Fruit fly (Drosophila melanogaster) whole organism, pupa: ENCODE measurements around the gene CG34452.

Source experiments
- CG10348 ChIP-seq: fragments of 200-800 bp; sonication (Bioruptor generic); IDR thresholded peaks from 2 replicates; pipeline ENCODE4 v1.3.6; 2022; ENCODE audit warnings: missing biosample characterization, missing genetic modification characterization
- CG12605 ChIP-seq: fragments of 200-800 bp; sonication (Bioruptor generic); IDR thresholded peaks from 2 replicates; pipeline ENCODE4 v1.3.6; 2022; ENCODE audit warnings: missing biosample characterization, missing genetic modification characterization
- CG13204 ChIP-seq: fragments of 200-800 bp; sonication (Bioruptor generic); optimal IDR thresholded peaks from 2 replicates; lab custom pipeline; 2018; ENCODE audit warnings: missing biosample characterization, mild to moderate bottlenecking, missing genetic modification characterization, moderate library complexity
- CG14655 ChIP-seq: fragments of 200-800 bp; sonication (Bioruptor generic); optimal IDR thresholded peaks from 3 replicates; lab custom pipeline; 2017; ENCODE audit warnings: mild to moderate bottlenecking, missing biosample characterization, missing genetic modification reagents, missing genetic modification characterization
- CG15710 ChIP-seq: fragments of 200-800 bp; sonication (Bioruptor generic); optimal IDR thresholded peaks from 2 replicates; lab custom pipeline; 2018; ENCODE audit warnings: missing biosample characterization, mild to moderate bottlenecking, missing genetic modification characterization, moderate library complexity
- CG17806 ChIP-seq: fragments of 200-800 bp; sonication (Bioruptor generic); optimal IDR thresholded peaks from 2 replicates; lab custom pipeline; 2018; ENCODE audit warnings: missing biosample characterization, mild to moderate bottlenecking, missing genetic modification characterization, moderate library complexity
- CG32121 ChIP-seq: fragments of 200-800 bp; sonication (Bioruptor generic); IDR thresholded peaks from 2 replicates; pipeline ENCODE4 v1.3.6; 2022; ENCODE audit warnings: missing biosample characterization, missing genetic modification characterization
- CG34367 ChIP-seq: fragments of 200-800 bp; sonication (Bioruptor generic); optimal IDR thresholded peaks from 2 replicates; lab custom pipeline; 2018; ENCODE audit warnings: missing biosample characterization, mild to moderate bottlenecking, missing genetic modification characterization
- CG4496 ChIP-seq: fragments of 200-800 bp; sonication (Bioruptor generic); IDR thresholded peaks from 3 replicates; pipeline ENCODE4 v1.3.6; 2022; ENCODE audit warnings: missing biosample characterization, missing genetic modification characterization
- CG8159 ChIP-seq: fragments of 200-800 bp; sonication (Bioruptor generic); optimal IDR thresholded peaks from 3 replicates; lab custom pipeline; 2018; ENCODE audit warnings: missing biosample characterization, mild to moderate bottlenecking, missing genetic modification characterization, moderate library complexity
- CG8301 ChIP-seq: fragments of 200-800 bp; sonication (Bioruptor generic); optimal IDR thresholded peaks from 2 replicates; lab custom pipeline; 2018; ENCODE audit warnings: missing biosample characterization, mild to moderate bottlenecking, missing genetic modification characterization
- CG9948 ChIP-seq: fragments of 200-800 bp; sonication (Bioruptor generic); optimal IDR thresholded peaks from 2 replicates; lab custom pipeline; 2018; ENCODE audit warnings: missing biosample characterization, mild to moderate bottlenecking, missing genetic modification characterization, moderate library complexity
- D1 ChIP-seq: fragments of 200-800 bp; sonication (Bioruptor generic); optimal IDR thresholded peaks from 2 replicates; lab custom pipeline; 2018; ENCODE audit warnings: missing biosample characterization, mild to moderate bottlenecking, missing genetic modification characterization, moderate library complexity
- EcR ChIP-seq: fragments of 200-800 bp; sonication (Bioruptor generic); optimal IDR thresholded peaks from 3 replicates; lab custom pipeline; 2019; ENCODE audit warnings: missing biosample characterization, missing genetic modification characterization, mild to moderate bottlenecking, moderate library complexity, missing genetic modification reagents
- Ets98B ChIP-seq: fragments of 200-800 bp; sonication (Bioruptor generic); IDR thresholded peaks from 2 replicates; pipeline ENCODE4 v1.3.6; 2022; ENCODE audit warnings: missing biosample characterization, missing genetic modification characterization
- Pif1A ChIP-seq: fragments of 200-800 bp; sonication (Bioruptor generic); optimal IDR thresholded peaks from 3 replicates; lab custom pipeline; 2016; ENCODE audit warnings: missing biosample characterization, missing genetic modification characterization
- Pif1B ChIP-seq: fragments of 200-800 bp; sonication (Bioruptor generic); optimal IDR thresholded peaks from 3 replicates; lab custom pipeline; 2016; ENCODE audit warnings: missing biosample characterization, missing genetic modification characterization
- Snoo ChIP-seq: fragments of 200-800 bp; sonication (Bioruptor generic); optimal IDR thresholded peaks from 3 replicates; lab custom pipeline; 2017; ENCODE audit warnings: missing biosample characterization, mild to moderate bottlenecking, missing genetic modification characterization, inconsistent platforms
- fd96Ca ChIP-seq: fragments of 200-800 bp; sonication (Bioruptor generic); IDR thresholded peaks from 3 replicates; pipeline ENCODE4 v1.3.6; 2022; ENCODE audit warnings: missing biosample characterization, missing genetic modification characterization
- gl ChIP-seq: fragments of 200-800 bp; sonication (Bioruptor generic); optimal IDR thresholded peaks from 2 replicates; lab custom pipeline; 2018; ENCODE audit warnings: missing biosample characterization, mild to moderate bottlenecking, missing genetic modification characterization
- rn ChIP-seq: fragments of 200-800 bp; sonication (Bioruptor generic); IDR thresholded peaks from 2 replicates; pipeline ENCODE4 v1.3.6; 2022; ENCODE audit warnings: missing biosample characterization, missing genetic modification characterization

The CG34452 gene

dm6 chr3L:15649561-15649960 is 38.1 kb downstream of the CG34452 start, which contains the start of the genes Eig71Ea and Eig71Eb:
Gene Eig71Ea, minus strand, starts transcription at chr3L:15649661.
Gene Eig71Eb, plus strand, starts transcription at chr3L:15649936.
- TF ChIP-seq CG17806 (tag; lab: Kevin White, UChicago) (no peak), Pif1B (no peak), gl (tag; lab: Kevin White, UChicago) (no peak), CG10348 (GFP tag; lab: Robert Waterston, UW) (no peak), CG9948 (tag; lab: Kevin White, UChicago) (no peak), CG4496 (GFP tag; lab: Robert Waterston, UW) (no peak)

- TF ChIP-seq CG32121 (GFP tag; lab: Robert Waterston, UW) (no peak), Ets98B (GFP tag; lab: Robert Waterston, UW) (no peak), Pif1A (GFP tag; lab: Kevin White, UChicago) (no peak), Snoo (tag; lab: Kevin White, UChicago) (no peak), D1 (tag; lab: Kevin White, UChicago) (no peak), Pif1B (no peak), CG8301 (tag; lab: Kevin White, UChicago) (no peak), fd96Ca (no peak), CG4496 (GFP tag; lab: Robert Waterston, UW) (no peak), rn (GFP tag; lab: Robert Waterston, UW) (no peak), CG17806 (tag; lab: Kevin White, UChicago) (no peak), CG8159 (tag; lab: Kevin White, UChicago) (no peak), CG15710 (no peak), CG9948 (tag; lab: Kevin White, UChicago) (no peak), EcR (GFP tag; lab: Kevin White, UChicago) (no peak), CG34367 (tag; lab: Kevin White, UChicago) (no peak)
Measured at dm6 chr3L:15647712-15648621, 39.7 kb downstream of the CG34452 start, which contains the start of the genes comm3 and CG43083. Gene comm3, minus strand, starts transcription at chr3L:15647762. Gene CG43083, plus strand, starts transcription at chr3L:15648571.

- no peak for TF ChIP-seq Pif1B
- no peak for TF ChIP-seq Ets98B (GFP tag; lab: Robert Waterston, UW)
- TF ChIP-seq CG17806 (tag; lab: Kevin White, UChicago): no peak
- TF ChIP-seq, all 21 proteins: peak for 0
Measured at dm6 chr3L:15646182-15646581, 41.5 kb downstream of the CG34452 start.

DNA sequence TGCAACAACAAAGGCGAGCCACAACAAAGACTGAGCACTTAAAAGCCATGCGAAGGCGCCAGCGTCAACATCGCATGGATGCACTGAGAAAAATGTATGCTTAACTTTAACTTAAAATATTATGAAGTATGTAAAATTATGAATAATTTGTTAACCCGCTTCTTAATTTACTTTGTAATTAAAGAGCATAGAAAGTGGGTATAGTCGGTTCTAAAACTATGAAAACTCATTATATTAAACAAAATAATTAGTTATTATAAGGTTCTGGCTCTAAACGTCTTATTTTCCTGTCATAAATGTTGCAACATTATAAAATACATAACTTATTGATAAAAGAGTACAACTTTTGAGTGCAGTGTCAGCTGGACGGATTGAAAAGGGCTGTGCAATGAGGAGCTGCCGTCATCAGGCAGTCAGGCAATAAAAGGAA is 46.1 kb downstream of the CG34452 start:
- TF ChIP-seq Pif1A (GFP tag; lab: Kevin White, UChicago) (peak; percentile 11), CG8301 (tag; lab: Kevin White, UChicago) (peak; percentile 45), Pif1B (no peak), D1 (tag; lab: Kevin White, UChicago) (no peak), Snoo (tag; lab: Kevin White, UChicago) (peak; percentile 28), CG15710 (peak; percentile 54), CG34367 (tag; lab: Kevin White, UChicago) (no peak), CG4496 (GFP tag; lab: Robert Waterston, UW) (0 out of 3 replicates have a peak, but pooled peaks have one; percentile 21), CG9948 (tag; lab: Kevin White, UChicago) (peak; percentile 47), CG12605 (GFP tag; lab: Robert Waterston, UW) (0 out of 2 replicates have a peak, but pooled peaks have one; percentile 7), CG32121 (GFP tag; lab: Robert Waterston, UW) (no peak), EcR (GFP tag; lab: Kevin White, UChicago) (no peak), Ets98B (GFP tag; lab: Robert Waterston, UW) (no peak), rn (GFP tag; lab: Robert Waterston, UW) (no peak), CG8159 (tag; lab: Kevin White, UChicago) (peak; percentile 81), CG14655 (GFP tag; lab: Kevin White, UChicago) (peak; percentile 51), gl (tag; lab: Kevin White, UChicago) (no peak), CG10348 (GFP tag; lab: Robert Waterston, UW) (no peak), CG17806 (tag; lab: Kevin White, UChicago) (peak; percentile 32), CG13204 (GFP tag; lab: Kevin White, UChicago) (no peak), fd96Ca (no peak)

dm6 chr3L:15639978-15640377 is 47.7 kb downstream of the CG34452 start:
- TF ChIP-seq Pif1A (GFP tag; lab: Kevin White, UChicago) (no peak), CG17806 (tag; lab: Kevin White, UChicago) (no peak), CG8159 (tag; lab: Kevin White, UChicago) (no peak), CG9948 (tag; lab: Kevin White, UChicago) (no peak), gl (tag; lab: Kevin White, UChicago) (no peak), CG4496 (GFP tag; lab: Robert Waterston, UW) (no peak), CG13204 (GFP tag; lab: Kevin White, UChicago) (no peak), EcR (GFP tag; lab: Kevin White, UChicago) (no peak), fd96Ca (no peak), CG15710 (no peak), CG8301 (tag; lab: Kevin White, UChicago) (no peak), CG14655 (GFP tag; lab: Kevin White, UChicago) (no peak), Pif1B (no peak), D1 (tag; lab: Kevin White, UChicago) (no peak), CG34367 (tag; lab: Kevin White, UChicago) (no peak), Ets98B (GFP tag; lab: Robert Waterston, UW) (no peak)
